Worm (Caenorhabditis elegans) whole organism, L4/young adult: ENCODE results near the gene ppk-2.

ENCODE experiments used
- dao-5 ChIP-seq: sonication (generic microtip); optimal IDR thresholded peaks from 2 replicates; lab custom pipeline; 2016; ENCODE audit warnings: missing genotype, missing genetic modification characterization, moderate library complexity, missing compliant biosample characterization
- him-1 ChIP-seq: sonication (generic microtip); optimal IDR thresholded peaks from 2 replicates; lab custom pipeline; 2016; ENCODE audit warnings: missing genotype, missing genetic modification reagents, missing genetic modification characterization, missing compliant biosample characterization

DNA sequence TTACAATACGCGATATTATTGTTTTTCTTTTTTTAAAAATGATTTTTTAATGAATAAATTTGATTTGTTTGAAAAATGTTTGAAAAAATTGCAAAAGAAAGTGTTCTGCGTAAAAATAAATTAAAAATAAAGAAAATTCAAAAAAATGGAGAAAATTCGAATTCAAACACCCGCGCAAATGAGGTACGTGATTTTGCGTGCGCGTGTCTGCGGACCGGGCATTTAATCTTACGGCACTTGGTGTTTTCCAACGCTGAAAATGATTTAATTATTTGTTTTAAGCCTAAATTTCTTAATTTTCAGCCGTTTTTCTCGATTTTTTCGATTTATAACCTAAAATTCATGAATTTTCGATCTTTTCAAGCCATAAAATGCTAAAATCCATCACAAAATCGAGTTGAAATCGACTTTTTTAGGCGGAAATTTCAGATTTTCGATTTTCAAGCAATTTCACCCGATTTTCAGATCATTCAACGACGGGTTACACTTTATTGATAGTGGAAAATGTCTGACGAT, 49.4 kb downstream of the ppk-2 start, which contains the start of gene gcn-1:
- TF ChIP-seq dao-5 (no peak), him-1 (tag; lab: Kevin White, UChicago) (no peak)
